Fruit fly (Drosophila melanogaster) whole organism, prepupa: ENCODE data around the gene CG8916.

Experiments
- CG16779 ChIP-seq: fragments of 200-800 bp; sonication (Bioruptor generic); optimal IDR thresholded peaks from 3 replicates; lab custom pipeline; 2017; ENCODE audit warnings: missing biosample characterization, mild to moderate bottlenecking, missing genetic modification characterization
- Hr39 ChIP-seq: fragments of 200-800 bp; sonication (Bioruptor generic); optimal IDR thresholded peaks from 2 replicates; lab custom pipeline; 2016; ENCODE audit warnings: missing biosample characterization, missing genetic modification characterization
- Hr4 ChIP-seq: fragments of 200-800 bp; sonication (Bioruptor generic); optimal IDR thresholded peaks from 3 replicates; lab custom pipeline; 2016; ENCODE audit warnings: missing biosample characterization, missing genetic modification characterization
- Lpt ChIP-seq: fragments of 200-800 bp; sonication (Bioruptor generic); optimal IDR thresholded peaks from 3 replicates; lab custom pipeline; 2016; ENCODE audit warnings: missing biosample characterization, missing genetic modification characterization
- Sox15 ChIP-seq: fragments of 200-800 bp; sonication (Bioruptor generic); optimal IDR thresholded peaks from 3 replicates; lab custom pipeline; 2016; ENCODE audit warnings: missing biosample characterization, missing genetic modification characterization
- acj6 ChIP-seq: fragments of 200-800 bp; sonication (Bioruptor generic); optimal IDR thresholded peaks from 3 replicates; lab custom pipeline; 2016; ENCODE audit warnings: missing biosample characterization, missing genetic modification characterization
- svp ChIP-seq: fragments of 200-800 bp; sonication (Bioruptor generic); peaks from one replicate; lab custom pipeline; 2016; ENCODE audit warnings: missing biosample characterization, missing genetic modification characterization

dm6 chrX:15910570-15910969 is 11.2 kb upstream of the CG8916 start, which contains the start of gene Lrp4:
- TF ChIP-seq svp (no peak), Sox15 (GFP tag; lab: Kevin White, UChicago) (no peak), Hr39 (GFP tag; lab: Kevin White, UChicago) (no peak), acj6 (GFP tag; lab: Kevin White, UChicago) (no peak), CG16779 (tag; lab: Kevin White, UChicago) (no peak), Hr4 (no peak), Lpt (GFP tag; lab: Kevin White, UChicago) (no peak)
